Fruit fly (Drosophila melanogaster): ENCODE measurements around the gene Grl65a.

DNA sequence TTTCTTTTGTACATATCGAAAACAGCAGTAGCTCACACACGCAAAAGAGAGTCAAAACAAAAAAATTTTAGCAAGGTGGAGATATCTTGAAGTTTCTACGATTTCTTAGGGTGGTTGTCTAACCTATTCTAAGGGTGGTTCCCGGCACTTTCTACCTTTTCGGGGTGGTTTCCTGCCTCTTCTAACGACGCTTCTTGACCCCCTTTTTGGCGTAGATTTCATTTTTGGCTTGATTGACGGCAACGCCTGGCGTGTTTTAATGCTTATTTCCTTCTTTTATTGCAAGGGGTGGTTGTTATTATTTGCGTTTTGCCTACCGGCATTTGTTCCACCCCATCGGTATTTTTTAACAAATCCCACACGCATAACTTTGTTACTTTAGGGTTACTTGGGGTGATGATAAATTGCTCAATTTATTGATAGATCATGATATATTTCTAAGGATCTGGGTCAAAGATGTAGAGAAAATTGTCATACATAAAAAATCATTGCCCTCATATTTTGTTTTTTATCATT lies 33.4 kb upstream of the Grl65a start:
- TF ChIP-seq h (optimal IDR thresholded peaks at IDR 0.05) (no peak), psq (optimal IDR thresholded peaks at IDR 0.05) (no peak)

All from Kc167 (cell line).